Fruit fly (Drosophila melanogaster) whole organism, embryonic: ENCODE results near the gene Cyp303a1.

Experiments
- B-H1 ChIP-seq: fragments of 200-800 bp; sonication (Bioruptor generic); IDR thresholded peaks from 3 replicates; pipeline ENCODE4 v1.3.6; 2022; ENCODE audit warnings: missing biosample characterization, missing genetic modification characterization
- CG11504 ChIP-seq: fragments of 200-800 bp; sonication (Bioruptor generic); optimal IDR thresholded peaks from 3 replicates; lab custom pipeline; 2019; ENCODE audit warnings: missing biosample characterization, mild to moderate bottlenecking, missing genetic modification characterization, moderate library complexity
- CG12659 ChIP-seq: fragments of 200-800 bp; sonication (Bioruptor generic); optimal IDR thresholded peaks from 3 replicates; lab custom pipeline; 2017; ENCODE audit warnings: mild to moderate bottlenecking, missing biosample characterization, missing genetic modification reagents, missing genetic modification characterization
- CG13894 ChIP-seq: fragments of 200-800 bp; sonication (Bioruptor generic); optimal IDR thresholded peaks from 3 replicates; lab custom pipeline; 2018; ENCODE audit warnings: missing biosample characterization, mild to moderate bottlenecking, missing genetic modification characterization, moderate library complexity
- CG30431 ChIP-seq: fragments of 200-800 bp; sonication (Bioruptor generic); optimal IDR thresholded peaks from 2 replicates; lab custom pipeline; 2017; ENCODE audit warnings: missing biosample characterization, missing genetic modification characterization
- CG31224 ChIP-seq: fragments of 200-800 bp; sonication (Bioruptor generic); IDR thresholded peaks from 2 replicates; pipeline ENCODE4 v1.3.6; 2022; ENCODE audit warnings: missing biosample characterization, missing genetic modification characterization
- CG32767 ChIP-seq: fragments of 200-800 bp; sonication (Bioruptor generic); IDR thresholded peaks from 2 replicates; pipeline ENCODE4 v1.3.6; 2022; ENCODE audit warnings: missing biosample characterization, missing genetic modification characterization
- CG34224 ChIP-seq: fragments of 200-800 bp; sonication (Bioruptor generic); IDR thresholded peaks from 3 replicates; pipeline ENCODE4 v1.3.6; 2022; ENCODE audit warnings: missing biosample characterization, missing genetic modification characterization; ENCODE audit not compliant: partially characterized antibody
- CG5953 ChIP-seq: fragments of 200-800 bp; sonication (Bioruptor generic); IDR thresholded peaks from 2 replicates; pipeline ENCODE4 v1.3.6; 2022; ENCODE audit warnings: missing biosample characterization, missing genetic modification characterization
- CG8478 ChIP-seq: fragments of >200 bp; optimal IDR thresholded peaks from 2 replicates; lab custom pipeline; 2018
- Deaf1 ChIP-seq: fragments of 200-800 bp; optimal IDR thresholded peaks from 3 replicates; lab custom pipeline; 2019; ENCODE audit warnings: missing biosample characterization, mild to moderate bottlenecking, missing genetic modification characterization, moderate library complexity
- Doc3 ChIP-seq: fragments of 200-800 bp; sonication (Bioruptor generic); IDR thresholded peaks from 3 replicates; pipeline ENCODE4 v1.3.6; 2022; ENCODE audit warnings: missing biosample characterization, missing genetic modification characterization; ENCODE audit not compliant: partially characterized antibody
- Dp ChIP-seq: fragments of 200-800 bp; sonication (Bioruptor generic); optimal IDR thresholded peaks from 2 replicates; lab custom pipeline; 2018; ENCODE audit warnings: missing biosample characterization, mild to moderate bottlenecking, missing genetic modification characterization, moderate library complexity
- Ets65A ChIP-seq: fragments of 200-800 bp; sonication (Bioruptor generic); peaks from one replicate; lab custom pipeline; 2016; ENCODE audit warnings: missing biosample characterization, missing genetic modification characterization
- Fer1 ChIP-seq: fragments of 200-800 bp; sonication (Bioruptor generic); optimal IDR thresholded peaks from 2 replicates; lab custom pipeline; 2017; ENCODE audit warnings: missing biosample characterization, mild to moderate bottlenecking, missing genetic modification characterization
- Fer3 ChIP-seq: fragments of 200-800 bp; sonication (Bioruptor generic); optimal IDR thresholded peaks from 2 replicates; lab custom pipeline; 2018; ENCODE audit warnings: missing biosample characterization, mild to moderate bottlenecking, missing genetic modification characterization, moderate library complexity
- Hr51 ChIP-seq, 2 experiments: fragments of 200-800 bp; sonication (Bioruptor generic); optimal IDR thresholded peaks; 2 replicates in 1 of 2; 3 replicates in 1 of 2; lab custom pipeline; 2016 to 2018; ENCODE audit warnings: missing biosample characterization in 2 of 2, missing genetic modification characterization in 2 of 2, mild to moderate bottlenecking in 1 of 2, moderate library complexity in 1 of 2
- Med ChIP-seq: fragments of 200-800 bp; sonication (Bioruptor generic); peaks from one replicate; lab custom pipeline; 2016; ENCODE audit warnings: missing biosample characterization, missing genetic modification characterization, mild to moderate bottlenecking, inconsistent platforms, moderate library complexity
- Nf-YC ChIP-seq: fragments of 200-800 bp; optimal IDR thresholded peaks from 3 replicates; lab custom pipeline; 2019; ENCODE audit warnings: missing biosample characterization, mild to moderate bottlenecking, missing genetic modification characterization, moderate library complexity
- Side ChIP-seq: fragments of 200-800 bp; sonication (Bioruptor generic); optimal IDR thresholded peaks from 2 replicates; lab custom pipeline; 2016; ENCODE audit warnings: missing biosample characterization, missing genetic modification characterization
- TFAM ChIP-seq: fragments of 200-800 bp; sonication (Bioruptor generic); optimal IDR thresholded peaks from 2 replicates; lab custom pipeline; 2017; ENCODE audit warnings: missing biosample characterization, missing genetic modification characterization, inconsistent platforms
- Trl ChIP-seq, 3 experiments: fragments of >200 bp in 2 of 3; fragments of 200-800 bp in 1 of 3; sonication (Bioruptor generic) in 1 of 3; optimal IDR thresholded peaks; 2 replicates in 1 of 3; 3 replicates in 2 of 3; lab custom pipeline; 2016 to 2017; ENCODE audit warnings: missing biosample characterization in 1 of 3, missing genetic modification characterization in 1 of 3
- abd-A ChIP-seq: fragments of 200-800 bp; sonication (Bioruptor generic); optimal IDR thresholded peaks from 3 replicates; lab custom pipeline; 2019; ENCODE audit warnings: missing biosample characterization, mild to moderate bottlenecking, missing genetic modification characterization, moderate library complexity
- ac ChIP-seq: fragments of 200-800 bp; sonication (Bioruptor generic); optimal IDR thresholded peaks from 3 replicates; lab custom pipeline; 2017; ENCODE audit warnings: missing biosample characterization, mild to moderate bottlenecking, missing genetic modification characterization
- ap ChIP-seq: fragments of 200-800 bp; sonication (Bioruptor generic); IDR thresholded peaks from 2 replicates; pipeline ENCODE4 v1.3.6; 2022; ENCODE audit warnings: missing biosample characterization, missing genetic modification characterization
- bowl ChIP-seq: fragments of 200-800 bp; sonication (Bioruptor generic); IDR thresholded peaks from 2 replicates; pipeline ENCODE4 v1.3.6; 2022; ENCODE audit warnings: missing biosample characterization, missing genetic modification characterization
- cg ChIP-seq: fragments of 200-800 bp; sonication (Bioruptor generic); optimal IDR thresholded peaks from 3 replicates; lab custom pipeline; 2019; ENCODE audit warnings: missing biosample characterization, mild to moderate bottlenecking, missing genetic modification characterization, moderate library complexity
- chinmo ChIP-seq: fragments of 200-800 bp; sonication (Bioruptor generic); IDR thresholded peaks from 4 replicates; pipeline ENCODE4 v1.3.6; 2022; ENCODE audit warnings: missing biosample characterization, missing genetic modification characterization; ENCODE audit not compliant: partially characterized antibody
- crol ChIP-seq: fragments of 200-800 bp; sonication (Bioruptor generic); IDR thresholded peaks from 2 replicates; pipeline ENCODE4 v1.3.6; 2022; ENCODE audit warnings: missing biosample characterization, missing genetic modification characterization
- crp ChIP-seq, 2 experiments: fragments of 200-800 bp; sonication (Bioruptor generic); optimal IDR thresholded peaks; 2 replicates in 1 of 2; 3 replicates in 1 of 2; lab custom pipeline; 2017; ENCODE audit warnings: missing biosample characterization in 2 of 2, missing genetic modification characterization in 2 of 2, mild to moderate bottlenecking in 1 of 2, moderate library complexity in 1 of 2
- ewg ChIP-seq: fragments of 200-800 bp; sonication (Bioruptor generic); optimal IDR thresholded peaks from 3 replicates; lab custom pipeline; 2017; ENCODE audit warnings: mild to moderate bottlenecking, missing biosample characterization, missing genetic modification reagents, missing genetic modification characterization
- grn ChIP-seq: fragments of 200-800 bp; sonication (Bioruptor generic); optimal IDR thresholded peaks from 3 replicates; lab custom pipeline; 2017; ENCODE audit warnings: missing biosample characterization, missing genetic modification characterization
- gro ChIP-seq: fragments of 200-800 bp; sonication (Bioruptor generic); optimal IDR thresholded peaks from 2 replicates; lab custom pipeline; 2016; ENCODE audit warnings: missing biosample characterization, missing genetic modification characterization
- ken ChIP-seq: fragments of 200-800 bp; sonication (Bioruptor generic); IDR thresholded peaks from 3 replicates; pipeline ENCODE4 v1.3.6; 2022; ENCODE audit warnings: missing biosample characterization, missing genetic modification characterization
- lbe ChIP-seq: fragments of 200-800 bp; sonication (Bioruptor generic); optimal IDR thresholded peaks from 2 replicates; lab custom pipeline; 2016; ENCODE audit warnings: missing biosample characterization, mild to moderate bottlenecking, missing genetic modification characterization
- mam ChIP-seq: fragments of 200-800 bp; sonication (Bioruptor generic); optimal IDR thresholded peaks from 3 replicates; lab custom pipeline; 2016; ENCODE audit warnings: missing biosample characterization, missing genetic modification characterization
- nerfin-2 ChIP-seq: fragments of 200-800 bp; sonication (Bioruptor generic); IDR thresholded peaks from 2 replicates; pipeline ENCODE4 v1.3.6; 2022; ENCODE audit warnings: missing biosample characterization, missing genetic modification characterization; ENCODE audit not compliant: partially characterized antibody
- onecut ChIP-seq: fragments of 200-800 bp; sonication (Bioruptor generic); IDR thresholded peaks from 2 replicates; pipeline ENCODE4 v1.3.6; 2022; ENCODE audit warnings: missing biosample characterization, missing genetic modification characterization
- pfk ChIP-seq: fragments of 200-800 bp; sonication (Bioruptor generic); optimal IDR thresholded peaks from 2 replicates; lab custom pipeline; 2018; ENCODE audit warnings: missing biosample characterization, mild to moderate bottlenecking, missing genetic modification characterization, moderate library complexity
- sc ChIP-seq, 3 experiments: fragments of >200 bp in 2 of 3; fragments of 200-800 bp in 1 of 3; sonication (Bioruptor generic) in 1 of 3; optimal IDR thresholded peaks; 2 replicates in 2 of 3; 3 replicates in 1 of 3; lab custom pipeline; 2017; ENCODE audit warnings: mild to moderate bottlenecking in 1 of 3, missing biosample characterization in 1 of 3, missing genetic modification characterization in 1 of 3, missing genetic modification reagents in 1 of 3
- seq ChIP-seq: fragments of 200-800 bp; sonication (Bioruptor generic); IDR thresholded peaks from 2 replicates; pipeline ENCODE4 v1.3.6; 2022; ENCODE audit warnings: missing biosample characterization, missing genetic modification characterization
- ssp ChIP-seq: fragments of 200-800 bp; sonication (Bioruptor generic); IDR thresholded peaks from 2 replicates; pipeline ENCODE4 v1.3.6; 2022; ENCODE audit warnings: missing biosample characterization, missing genetic modification characterization
- vfl ChIP-seq: fragments of 200-800 bp; sonication (Bioruptor generic); optimal IDR thresholded peaks from 2 replicates; lab custom pipeline; 2016; ENCODE audit warnings: missing biosample characterization, missing genetic modification characterization
- z ChIP-seq: fragments of 200-800 bp; sonication (Bioruptor generic); IDR thresholded peaks from 3 replicates; pipeline ENCODE4 v1.3.6; 2022; ENCODE audit warnings: missing biosample characterization, missing genetic modification characterization
- zen ChIP-seq: fragments of 200-800 bp; sonication (Bioruptor generic); optimal IDR thresholded peaks from 3 replicates; lab custom pipeline; 2018; ENCODE audit warnings: missing biosample characterization, mild to moderate bottlenecking, missing genetic modification characterization, moderate library complexity

Cyp303a1 gene

dm6 chr2L:16274100-16274499 lies 19.9 kb upstream of the Cyp303a1 start:
- peak; percentile 70 for TF ChIP-seq zen (tag; lab: Kevin White, UChicago)
- TF ChIP-seq ken = no peak
- TF ChIP-seq vfl = no peak
- peak; percentile 66 for TF ChIP-seq Ets65A

- TF ChIP-seq lbe (GFP tag; lab: Kevin White, UChicago) = no peak
- no peak for TF ChIP-seq Dp (GFP tag; lab: Kevin White, UChicago)
- no peak for TF ChIP-seq Side (GFP tag; lab: Kevin White, UChicago)
- TF ChIP-seq mam (GFP tag; lab: Kevin White, UChicago) = peak; percentile 3
- peak; percentile 79 for TF ChIP-seq Ets65A
- TF ChIP-seq CG30431 (GFP tag; lab: Kevin White, UChicago) = no peak
- no peak for TF ChIP-seq Fer3
- TF ChIP-seq crol (GFP tag; lab: Robert Waterston, UW) = no peak
- no peak for TF ChIP-seq sc (optimal IDR thresholded peaks at IDR 0.05; lab: Kevin White, UChicago)
- no peak for TF ChIP-seq sc (GFP tag; optimal IDR thresholded peaks at IDR 0.05; lab: Kevin White, UChicago)
- TF ChIP-seq chinmo = 0 out of 4 replicates have a peak, but pooled peaks have one; percentile 35
- no peak for TF ChIP-seq CG5953 (GFP tag; lab: Robert Waterston, UW)
- TF ChIP-seq CG31224 = peak; percentile 98
- TF ChIP-seq abd-A = peak; percentile 92
- TF ChIP-seq Nf-YC (tag; lab: Kevin White, UChicago) = no peak
- TF ChIP-seq seq = 0 out of 2 replicates have a peak, but pooled peaks have one; percentile 34
- peak; percentile 56 for TF ChIP-seq Med (GFP tag; lab: Kevin White, UChicago)
- TF ChIP-seq bowl = no peak
- TF ChIP-seq crp (GFP tag; optimal IDR thresholded peaks at IDR 0.05; lab: Kevin White, UChicago) = peak in 1 of 2 experiments; percentile 67
- peak; percentile 25 for TF ChIP-seq cg (GFP tag; lab: Kevin White, UChicago)
- TF ChIP-seq TFAM (GFP tag; lab: Kevin White, UChicago) = no peak
- peak; percentile 8; the same call in 1 of the 2 replicates for TF ChIP-seq CG32767 (GFP tag; lab: Robert Waterston, UW)
- peak in 1 of 2 experiments; percentile 2 for TF ChIP-seq Trl (optimal IDR thresholded peaks at IDR 0.05; lab: Kevin White, UChicago)
- no peak for TF ChIP-seq Trl (GFP tag; optimal IDR thresholded peaks at IDR 0.05; lab: Kevin White, UChicago)
- peak; percentile 98 for TF ChIP-seq pfk
- no peak for TF ChIP-seq Fer1 (GFP tag; lab: Kevin White, UChicago)
- TF ChIP-seq Deaf1 (tag; lab: Kevin White, UChicago) = peak; percentile 16
- TF ChIP-seq CG8478 (lab: Kevin White, UChicago) = no peak
- 0 out of 3 replicates have a peak, but pooled peaks have one; percentile 10 for TF ChIP-seq z (GFP tag; lab: Robert Waterston, UW)
- TF ChIP-seq ewg (GFP tag; lab: Kevin White, UChicago) = peak; percentile 79
- no peak for TF ChIP-seq CG12659 (GFP tag; lab: Kevin White, UChicago)
- 0 out of 3 replicates have a peak, but pooled peaks have one; percentile 31 for TF ChIP-seq CG34224
- TF ChIP-seq nerfin-2 = no peak
- TF ChIP-seq ssp (GFP tag; lab: Robert Waterston, UW) = no peak
- peak; percentile 48 for TF ChIP-seq CG13894
- TF ChIP-seq Hr51 (GFP tag; optimal IDR thresholded peaks at IDR 0.05; lab: Kevin White, UChicago) = no peak
- TF ChIP-seq CG11504 = peak; percentile 16
- no peak for TF ChIP-seq Doc3 (GFP tag; lab: Robert Waterston, UW)
- TF ChIP-seq grn (GFP tag; lab: Kevin White, UChicago) = no peak
- peak; percentile 94 for TF ChIP-seq onecut (GFP tag; lab: Robert Waterston, UW)
- TF ChIP-seq ac (GFP tag; lab: Kevin White, UChicago) = no peak
- no peak for TF ChIP-seq gro (GFP tag; lab: Kevin White, UChicago)
- no peak for TF ChIP-seq B-H1 (GFP tag; lab: Robert Waterston, UW)
- TF ChIP-seq ap (GFP tag; lab: Robert Waterston, UW) = no peak
These were observed 18.7 kb upstream of the Cyp303a1 start for dm6 chr2L:16275177-16275808.
